Worm (Caenorhabditis elegans) whole organism, L4/young adult: ENCODE measurements around the gene F53A2.1.
"Not testable (repeated sequence)": the region's sequence is repeated elsewhere in the genome, so short reads cannot be mapped to it uniquely, and the experiment has no call there.

Source experiments
- W03F9.2 ChIP-seq: fragments of 150-350 bp; optimal IDR thresholded peaks from 2 replicates; lab custom pipeline; 2014; ENCODE audit warnings: missing biosample characterization, missing genetic modification characterization
- dao-5 ChIP-seq: sonication (generic microtip); optimal IDR thresholded peaks from 2 replicates; lab custom pipeline; 2016; ENCODE audit warnings: missing genotype, missing genetic modification characterization, moderate library complexity, missing compliant biosample characterization
- him-1 ChIP-seq: sonication (generic microtip); optimal IDR thresholded peaks from 2 replicates; lab custom pipeline; 2016; ENCODE audit warnings: missing genotype, missing genetic modification reagents, missing genetic modification characterization, missing compliant biosample characterization

F53A2.1 gene

DNA sequence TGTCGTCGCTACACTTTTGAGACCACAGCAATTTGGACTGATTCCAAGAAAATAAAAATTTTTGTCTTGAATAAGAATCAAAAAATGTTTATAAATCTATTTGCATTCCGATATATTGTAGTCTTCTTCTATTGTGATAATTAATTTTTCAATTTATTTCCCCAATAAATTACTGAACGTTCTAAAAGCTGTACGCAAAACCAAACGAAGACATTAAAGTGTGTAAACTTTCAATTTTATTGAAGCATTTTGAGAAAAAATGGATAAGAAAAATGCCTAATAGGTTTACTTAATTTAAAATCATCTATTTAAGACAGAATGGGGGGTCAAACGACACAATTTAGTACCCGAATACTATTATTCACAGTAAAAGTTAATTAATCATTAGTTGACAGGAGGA is 22.1 kb downstream of the F53A2.1 start:
- TF ChIP-seq him-1 (tag; lab: Kevin White, UChicago): no peak
- no peak for TF ChIP-seq W03F9.2 (tag; lab: Kevin White, UChicago)
- no peak for TF ChIP-seq dao-5 (tag; lab: Kevin White, UChicago)

DNA sequence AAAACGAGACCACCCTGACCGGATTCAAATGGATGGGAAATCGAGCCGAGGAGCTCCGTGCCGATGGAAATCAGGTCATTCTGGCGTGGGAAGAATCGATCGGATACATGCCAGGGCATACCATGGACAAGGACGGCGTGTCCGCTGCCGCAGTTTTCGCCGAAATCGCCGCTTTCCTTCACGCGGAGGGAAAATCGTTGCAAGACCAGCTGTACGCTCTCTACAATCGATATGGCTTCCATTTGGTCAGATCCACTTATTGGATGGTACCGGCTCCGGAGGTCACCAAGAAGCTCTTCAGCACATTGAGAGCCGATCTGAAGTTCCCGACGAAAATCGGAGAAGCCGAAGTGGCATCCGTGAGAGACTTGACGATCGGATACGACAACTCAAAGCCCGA is 22.7 kb downstream of the F53A2.1 start:
- no peak for TF ChIP-seq him-1 (tag; lab: Kevin White, UChicago)
- no peak for TF ChIP-seq dao-5 (tag; lab: Kevin White, UChicago)
- no peak for TF ChIP-seq W03F9.2 (tag; lab: Kevin White, UChicago)

DNA sequence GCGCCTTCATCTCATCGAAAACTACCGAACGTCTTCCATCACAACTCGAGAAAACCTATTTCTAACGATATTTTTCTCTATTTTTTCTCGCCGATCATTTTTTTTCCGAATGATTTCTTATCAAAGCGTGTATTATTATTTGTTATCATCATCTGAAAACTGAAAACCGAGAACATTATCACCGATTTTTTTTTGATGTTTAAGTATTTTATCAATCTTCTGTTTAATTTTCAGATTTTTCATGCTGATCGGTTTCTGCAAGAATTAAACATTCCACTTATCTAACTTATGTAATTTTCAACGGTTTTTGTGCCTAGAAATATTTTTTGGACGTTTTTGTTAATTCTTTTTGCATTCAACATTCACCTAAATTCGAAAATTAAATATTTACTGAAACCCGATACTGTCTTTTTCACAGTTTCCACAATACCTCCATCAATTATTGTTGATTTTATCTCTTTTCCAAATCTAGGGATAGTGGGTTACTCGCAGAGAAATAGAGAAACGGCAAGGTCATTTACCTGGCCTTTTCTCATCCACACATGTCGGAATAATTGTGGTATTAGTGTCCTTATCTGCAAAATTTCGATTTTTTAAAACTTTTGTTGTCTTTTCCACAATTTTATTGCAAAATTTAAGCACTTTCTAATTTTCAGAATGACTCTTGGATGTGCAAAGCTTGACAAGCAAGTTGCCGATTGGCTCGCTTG is 25.8 kb downstream of the F53A2.1 start, which contains the start of gene pgm-2:
TSS of gene pgm-2 (plus strand) at position 657 of the 710 bp plus-strand sequence.
- TF ChIP-seq him-1 (tag; lab: Kevin White, UChicago) (no peak), dao-5 (tag; lab: Kevin White, UChicago) (no peak), W03F9.2 (tag; lab: Kevin White, UChicago) (no peak)

DNA sequence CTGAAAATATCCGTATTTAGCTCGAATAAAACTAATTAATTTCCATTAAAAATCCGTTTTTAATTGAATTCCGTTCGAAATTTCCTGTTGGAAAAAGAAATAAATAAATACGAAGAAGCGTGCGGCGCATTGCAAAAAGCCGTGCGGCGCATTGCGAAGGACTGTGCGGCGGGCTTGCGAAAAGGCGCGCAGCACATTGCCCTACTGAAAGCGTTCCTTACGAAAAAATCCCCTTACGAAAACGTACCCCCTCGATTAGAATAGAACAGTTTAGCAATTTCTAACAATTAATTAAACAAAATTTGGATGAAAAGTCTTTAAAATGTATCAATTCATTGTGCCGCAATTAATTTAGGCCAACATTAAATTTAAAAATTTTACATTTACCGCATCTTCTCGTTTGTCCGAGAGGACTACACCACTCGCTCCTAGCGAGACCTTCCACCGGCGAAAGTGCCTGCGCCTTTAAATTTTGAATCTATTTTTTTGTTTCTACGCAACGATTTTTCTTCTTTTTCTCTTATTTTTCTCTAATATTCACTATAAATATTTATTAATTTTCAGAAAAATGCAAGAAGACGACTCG is 28.3 kb downstream of the F53A2.1 start, which contains the start of gene npp-18:
TSS of gene npp-18 (plus strand) at position 565 of the 586 bp plus-strand sequence.
- peak; percentile 43 for TF ChIP-seq W03F9.2 (tag; lab: Kevin White, UChicago)

DNA sequence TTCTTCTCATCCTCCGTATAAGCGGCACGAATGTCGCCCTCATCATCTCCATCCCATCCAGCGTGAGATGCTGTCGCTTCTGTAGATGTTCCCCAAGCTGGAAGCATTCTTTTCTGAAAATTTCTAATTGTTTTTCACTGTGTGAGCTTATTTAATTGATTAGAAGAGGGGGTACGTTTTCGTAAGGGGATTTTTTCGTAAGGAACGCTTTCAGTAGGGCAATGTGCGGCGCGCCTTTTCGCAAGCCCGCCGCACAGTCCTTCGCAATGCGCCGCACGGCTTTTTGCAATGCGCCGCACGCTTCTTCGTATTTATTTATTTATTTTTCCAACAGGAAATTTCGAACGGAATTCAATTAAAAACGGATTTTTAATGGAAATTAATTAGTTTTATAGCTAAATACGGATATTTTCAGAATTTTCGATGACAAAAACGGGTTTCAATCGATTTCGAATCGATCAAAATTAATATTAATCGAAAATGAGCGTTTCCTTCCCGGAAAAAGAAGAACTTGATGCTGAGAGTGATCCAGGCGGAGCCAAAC is 31.6 kb downstream of the F53A2.1 start, which contains the start of gene set-25:
TSS of gene set-25 (minus strand) at position 120 of the 544 bp plus-strand sequence.
- not testable (repeated sequence) for TF ChIP-seq dao-5, him-1, W03F9.2 (tag; lab: Kevin White, UChicago)

DNA sequence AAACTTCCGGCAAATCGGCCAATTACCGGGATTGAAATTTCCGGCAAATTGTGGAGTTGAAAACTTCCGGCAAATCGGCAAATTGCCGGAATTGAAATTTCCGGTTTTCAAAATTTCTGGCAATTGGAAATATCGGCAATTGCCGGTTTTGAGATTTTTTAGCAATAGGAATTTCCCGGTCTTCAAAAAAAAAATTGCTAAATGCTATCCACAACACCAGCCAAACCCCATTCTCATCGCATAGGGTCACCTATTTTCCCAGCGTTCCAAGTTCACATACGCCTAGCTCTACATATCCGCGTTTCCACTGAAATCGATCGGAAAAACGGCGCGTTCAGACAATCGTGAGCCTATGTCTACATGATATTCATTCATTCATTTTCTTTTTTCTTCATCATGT is 39.2 kb downstream of the F53A2.1 start, which contains the start of gene F56A8.8:
TSS of gene F56A8.8 (plus strand) at position 301 of the 400 bp plus-strand sequence.
- no peak for TF ChIP-seq dao-5 (tag; lab: Kevin White, UChicago)

DNA sequence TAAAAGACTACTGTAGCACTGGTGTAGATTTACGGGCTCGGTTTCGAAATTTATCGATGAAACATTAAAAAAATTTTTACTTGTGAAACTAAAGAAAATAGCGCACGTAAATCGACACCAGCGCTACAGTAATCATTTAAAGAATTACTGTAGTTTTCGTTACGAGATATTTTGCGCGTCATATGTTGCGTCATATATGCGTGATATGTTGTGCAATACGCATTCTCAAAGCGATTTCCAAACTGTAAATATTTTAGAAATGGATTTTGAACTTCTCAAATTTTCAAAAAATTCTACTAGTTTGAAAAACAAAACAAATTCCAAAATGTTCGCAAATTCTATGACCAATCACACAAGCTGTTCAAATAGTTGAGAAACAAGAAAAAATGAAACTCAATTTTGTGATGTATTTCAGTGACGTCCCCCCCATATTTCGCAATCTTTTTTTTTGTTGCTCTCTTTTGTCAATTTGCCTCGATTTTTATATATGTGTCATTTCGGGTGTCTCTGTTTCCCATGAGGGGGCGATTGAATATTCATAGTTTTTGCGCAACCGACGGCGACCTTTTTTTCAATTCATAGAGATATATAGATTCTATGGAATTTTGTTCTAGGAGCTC is 46.6 kb downstream of the F53A2.1 start:
- TF ChIP-seq him-1 (tag; lab: Kevin White, UChicago) (no peak), W03F9.2 (tag; lab: Kevin White, UChicago) (no peak)

DNA sequence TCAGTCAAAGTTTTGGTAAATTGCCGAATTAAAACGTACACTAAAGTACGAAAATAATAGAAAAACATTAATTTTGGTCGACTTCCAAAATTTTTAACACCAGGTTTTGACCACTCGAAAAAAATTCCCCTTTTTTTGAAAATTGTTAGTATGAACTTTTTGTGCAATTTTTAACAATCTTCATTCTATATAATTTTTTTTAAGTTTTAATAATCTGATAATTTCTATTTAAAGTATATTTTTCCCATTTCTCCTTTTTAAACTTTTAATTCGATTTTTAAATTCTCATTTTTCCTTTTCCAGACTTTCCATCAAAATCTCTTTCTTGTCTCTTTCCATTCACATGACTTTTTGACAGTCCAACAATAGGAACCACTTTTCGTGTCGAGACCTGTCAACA is 47.7 kb downstream of the F53A2.1 start, which contains the start of gene unc-64:
TSS of gene unc-64 (plus strand) at position 301 of the 400 bp plus-strand sequence.
- TF ChIP-seq him-1 (tag; lab: Kevin White, UChicago) (no peak), W03F9.2 (tag; lab: Kevin White, UChicago) (no peak), dao-5 (tag; lab: Kevin White, UChicago) (no peak)

DNA sequence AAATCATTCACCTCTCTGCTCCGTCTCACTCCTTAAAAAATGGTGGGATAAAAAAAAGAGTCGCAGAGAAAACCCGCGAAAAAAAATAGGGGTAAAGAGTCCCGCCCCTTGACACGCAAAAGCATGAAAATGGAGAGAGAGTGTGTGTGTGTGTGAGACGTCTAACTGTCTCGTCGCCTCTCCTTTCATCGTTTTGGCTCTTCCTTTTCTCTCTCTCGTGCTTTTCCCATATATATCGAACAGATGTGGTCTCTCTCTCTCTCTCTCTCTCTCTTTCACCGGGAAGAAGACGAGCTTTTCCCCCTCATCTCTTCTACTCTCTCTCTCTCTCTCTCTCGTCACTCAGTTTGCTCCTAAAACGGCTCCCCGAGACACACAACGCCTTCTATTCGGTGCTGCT is 48.9 kb downstream of the F53A2.1 start:
- TF ChIP-seq him-1 (tag; lab: Kevin White, UChicago) (peak; percentile 49), W03F9.2 (tag; lab: Kevin White, UChicago) (no peak), dao-5 (tag; lab: Kevin White, UChicago) (no peak)

DNA sequence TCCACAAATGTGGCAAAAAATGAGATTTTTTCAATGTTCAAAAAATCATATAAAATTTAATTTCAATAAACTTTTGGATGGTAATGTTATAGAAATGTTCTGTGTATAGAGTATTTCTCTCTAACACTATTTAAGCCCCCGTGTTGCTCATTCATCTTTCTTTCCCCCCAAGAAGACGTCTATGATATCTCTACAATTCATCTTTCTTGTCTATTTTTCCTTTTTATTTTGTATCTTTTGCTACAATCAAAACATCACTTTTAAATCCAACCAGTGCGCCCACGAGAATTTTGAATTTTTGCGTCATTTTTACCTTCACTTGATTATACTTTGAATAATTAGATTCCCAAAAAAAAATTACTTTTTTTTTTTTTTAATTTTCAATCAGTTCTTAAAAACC is 51.9 kb downstream of the F53A2.1 start:
- TF ChIP-seq W03F9.2 (tag; lab: Kevin White, UChicago): no peak
- TF ChIP-seq dao-5 (tag; lab: Kevin White, UChicago): no peak
- TF ChIP-seq him-1 (tag; lab: Kevin White, UChicago): no peak

DNA sequence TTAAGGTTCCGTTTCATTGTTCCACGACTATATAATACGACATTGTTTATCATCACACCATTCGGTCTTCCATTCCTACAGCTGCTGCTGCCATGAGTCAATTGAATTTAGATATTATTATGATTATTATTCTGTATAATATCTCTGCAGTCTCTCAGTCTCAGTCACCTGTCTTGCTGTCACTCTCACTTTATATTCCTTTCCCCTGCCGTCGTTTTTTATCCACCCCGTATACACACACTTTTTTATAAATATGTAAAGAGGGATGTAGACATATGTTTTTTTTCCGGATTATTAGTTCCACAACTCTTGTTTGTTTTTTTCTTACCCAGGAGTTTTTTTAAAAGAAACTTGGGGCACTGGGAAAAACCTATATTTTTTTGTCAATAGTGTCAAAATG is 52.4 kb downstream of the F53A2.1 start:
- TF ChIP-seq him-1 (tag; lab: Kevin White, UChicago) (no peak), W03F9.2 (tag; lab: Kevin White, UChicago) (no peak), dao-5 (tag; lab: Kevin White, UChicago) (no peak)
